Worm (Caenorhabditis elegans) whole organism, young adult: ENCODE data around the gene msp-3.
A peak's percentile ranks its signal among the peaks of the same experiment; 100 is the strongest.

Experiments
- B0035.1 ChIP-seq: sonication (generic microtip); optimal IDR thresholded peaks from 2 replicates; lab custom pipeline; 2016; ENCODE audit warnings: missing genetic modification characterization, mild to moderate bottlenecking, missing compliant biosample characterization, missing genotype, missing genetic modification reagents
- B0336.3 ChIP-seq: fragments of 200-800 bp; sonication (Bioruptor generic); IDR thresholded peaks from 2 replicates; pipeline ENCODE4 v1.3.6; 2022; ENCODE audit warnings: missing genetic modification characterization, missing compliant biosample characterization
- F57A8.1 ChIP-seq: fragments of 200-800 bp; sonication (Bioruptor generic); optimal IDR thresholded peaks from 2 replicates; lab custom pipeline; 2018; ENCODE audit warnings: mild to moderate bottlenecking, missing genetic modification characterization, moderate library complexity, missing compliant biosample characterization
- T26A5.8 ChIP-seq: sonication (generic microtip); optimal IDR thresholded peaks from 2 replicates; lab custom pipeline; 2016; ENCODE audit warnings: missing genetic modification characterization, missing compliant biosample characterization
- Y56A3A.18 ChIP-seq: fragments of 200-800 bp; sonication (Bioruptor generic); IDR thresholded peaks from 2 replicates; pipeline ENCODE4 v1.3.6; 2022; ENCODE audit warnings: missing genetic modification reagents, missing genetic modification characterization, missing compliant biosample characterization
- Y79H2A.3 ChIP-seq: fragments of 200-800 bp; sonication (Bioruptor generic); conservative IDR thresholded peaks from 2 replicates; pipeline ENCODE4 v1.3.6; 2022; ENCODE audit warnings: missing genetic modification reagents, missing genetic modification characterization, missing compliant biosample characterization
- aptf-3 ChIP-seq: fragments of 200-800 bp; sonication (Bioruptor generic); IDR thresholded peaks from 2 replicates; pipeline ENCODE4 v1.3.6; 2022; ENCODE audit warnings: missing genetic modification characterization, missing compliant biosample characterization
- atf-7 ChIP-seq: sonication (generic microtip); optimal IDR thresholded peaks from 2 replicates; lab custom pipeline; 2017; ENCODE audit warnings: mild to moderate bottlenecking, missing genetic modification characterization, missing compliant biosample characterization
- bed-2 ChIP-seq: fragments of 200-800 bp; sonication (Bioruptor generic); IDR thresholded peaks from 2 replicates; pipeline ENCODE4 v1.3.6; 2022; ENCODE audit warnings: missing genetic modification reagents, missing genetic modification characterization, missing compliant biosample characterization
- ccch-3 ChIP-seq: fragments of 200-800 bp; sonication (Bioruptor generic); optimal IDR thresholded peaks from 2 replicates; lab custom pipeline; 2018; ENCODE audit warnings: mild to moderate bottlenecking, missing genetic modification characterization, missing compliant biosample characterization
- ceh-100 ChIP-seq: fragments of 200-800 bp; sonication (Bioruptor generic); IDR thresholded peaks from 2 replicates; pipeline ENCODE4 v1.3.6; 2022; ENCODE audit warnings: missing genetic modification reagents, missing genetic modification characterization, missing compliant biosample characterization
- ceh-40 ChIP-seq: fragments of 200-800 bp; sonication (Bioruptor generic); IDR thresholded peaks from 2 replicates; pipeline ENCODE4 v1.3.6; 2022; ENCODE audit warnings: missing genetic modification characterization, missing compliant biosample characterization
- ceh-58 ChIP-seq: fragments of 200-800 bp; sonication (Bioruptor generic); IDR thresholded peaks from 2 replicates; pipeline ENCODE4 v1.3.6; 2022; ENCODE audit warnings: missing genetic modification characterization, missing compliant biosample characterization
- ceh-79 ChIP-seq: sonication (generic microtip); optimal IDR thresholded peaks from 2 replicates; lab custom pipeline; 2017; ENCODE audit warnings: mild to moderate bottlenecking, missing genetic modification characterization, missing compliant biosample characterization
- gei-17 ChIP-seq: fragments of 200-800 bp; sonication (Bioruptor generic); optimal IDR thresholded peaks from 2 replicates; lab custom pipeline; 2018; ENCODE audit warnings: mild to moderate bottlenecking, missing genetic modification characterization, missing compliant biosample characterization
- hrde-1 ChIP-seq: sonication (generic microtip); optimal IDR thresholded peaks from 2 replicates; lab custom pipeline; 2016; ENCODE audit warnings: missing genetic modification characterization, mild to moderate bottlenecking, missing compliant biosample characterization, moderate library complexity, missing genotype, missing genetic modification reagents, borderline replicate concordance
- lsl-1 ChIP-seq: fragments of 200-800 bp; sonication (Bioruptor generic); optimal IDR thresholded peaks from 2 replicates; lab custom pipeline; 2018; ENCODE audit warnings: mild to moderate bottlenecking, missing genetic modification characterization, moderate library complexity, missing compliant biosample characterization
- madf-3 ChIP-seq: fragments of 200-800 bp; sonication (Bioruptor generic); IDR thresholded peaks from 2 replicates; pipeline ENCODE4 v1.3.6; 2022; ENCODE audit warnings: missing genetic modification reagents, missing genetic modification characterization, missing compliant biosample characterization
- madf-6 ChIP-seq: fragments of 200-800 bp; sonication (Bioruptor generic); IDR thresholded peaks from 2 replicates; pipeline ENCODE4 v1.3.6; 2022; ENCODE audit warnings: missing genetic modification reagents, missing genetic modification characterization, missing compliant biosample characterization
- nhr-80 ChIP-seq: sonication (generic microtip); optimal IDR thresholded peaks from 2 replicates; lab custom pipeline; 2016; ENCODE audit warnings: missing genetic modification characterization, missing compliant biosample characterization
- nhr-90 ChIP-seq: sonication (generic microtip); optimal IDR thresholded peaks from 2 replicates; lab custom pipeline; 2016; ENCODE audit warnings: missing genotype, mild to moderate bottlenecking, missing genetic modification characterization, missing compliant biosample characterization
- snpc-4 ChIP-seq, 5 experiments: fragments of 150-350 bp in 1 of 5; sonication (generic microtip) in 4 of 5; optimal IDR thresholded peaks; 2 replicates each; lab custom pipeline; 2014 to 2018; ENCODE audit warnings: missing genetic modification characterization in 5 of 5, missing biosample characterization in 3 of 5, antibody characterized with exemption in 2 of 5, mild to moderate bottlenecking in 2 of 5, missing compliant biosample characterization in 2 of 5, missing genotype in 2 of 5, moderate library complexity in 2 of 5, missing genetic modification reagents in 1 of 5
- sptf-2 ChIP-seq: fragments of 200-800 bp; sonication (Bioruptor generic); optimal IDR thresholded peaks from 2 replicates; lab custom pipeline; 2018; ENCODE audit warnings: mild to moderate bottlenecking, missing genetic modification characterization, missing compliant biosample characterization
- tlf-1 ChIP-seq: fragments of 200-800 bp; sonication (Bioruptor generic); optimal IDR thresholded peaks from 2 replicates; lab custom pipeline; 2018; ENCODE audit warnings: mild to moderate bottlenecking, missing genetic modification characterization, missing compliant biosample characterization
- zim-3 ChIP-seq: sonication (generic microtip); optimal IDR thresholded peaks from 2 replicates; lab custom pipeline; 2017; ENCODE audit warnings: mild to moderate bottlenecking, missing genetic modification characterization, moderate library complexity, missing compliant biosample characterization
- ztf-25 ChIP-seq: fragments of 200-800 bp; sonication (Bioruptor generic); IDR thresholded peaks from 2 replicates; pipeline ENCODE4 v1.3.6; 2022; ENCODE audit warnings: missing genetic modification reagents, missing genetic modification characterization, missing compliant biosample characterization
- ztf-26 ChIP-seq: sonication (generic microtip); optimal IDR thresholded peaks from 2 replicates; lab custom pipeline; 2017; ENCODE audit warnings: missing genetic modification characterization, missing compliant biosample characterization
- ztf-28 ChIP-seq: fragments of 200-800 bp; sonication (Bioruptor generic); IDR thresholded peaks from 2 replicates; pipeline ENCODE4 v1.3.6; 2022; ENCODE audit warnings: missing genetic modification reagents, missing genetic modification characterization, missing compliant biosample characterization
- ztf-6 ChIP-seq: fragments of 200-800 bp; sonication (Bioruptor generic); IDR thresholded peaks from 2 replicates; pipeline ENCODE4 v1.3.6; 2022; ENCODE audit warnings: missing genetic modification reagents, missing genetic modification characterization, missing compliant biosample characterization

msp-3 gene

ce11 chrII:4779753-4780152 is 6.3 kb downstream of the msp-3 start:
- no peak for TF ChIP-seq ztf-26 (tag; lab: Kevin White, UChicago)
- TF ChIP-seq, all 124 proteins: peak for 0

DNA sequence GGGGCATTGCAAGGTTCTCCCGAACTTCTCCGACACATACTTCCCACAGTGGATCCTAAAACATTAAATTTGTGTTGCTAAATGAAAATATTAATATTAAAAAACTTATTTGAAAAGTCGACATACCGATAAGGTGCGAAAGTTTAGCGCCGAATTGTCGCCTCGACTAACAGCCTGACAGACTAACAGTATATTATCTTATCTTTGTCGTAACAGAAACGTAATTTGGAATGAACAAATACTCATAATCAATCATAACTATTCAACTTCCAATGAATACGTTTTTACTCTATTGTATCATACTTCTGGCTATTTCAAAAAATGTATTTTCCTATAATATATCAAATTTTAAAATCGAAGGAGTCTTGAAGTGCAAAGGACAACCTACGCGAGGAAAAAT is 9.1 kb downstream of the msp-3 start, which contains the start of gene F26G1.11:
Gene F26G1.11, plus strand, starts transcription at position 205 of the 400 bp plus-strand sequence.
- TF ChIP-seq ceh-58: no peak
- TF ChIP-seq nhr-80 (tag; lab: Kevin White, UChicago): peak; percentile 38
- TF ChIP-seq lsl-1 (GFP tag; lab: Kevin White, UChicago): no peak

- no peak for TF ChIP-seq ccch-3 (GFP tag; lab: Kevin White, UChicago)
- TF ChIP-seq ztf-28 (GFP tag; lab: Robert Waterston, UW): no peak
- no peak for TF ChIP-seq B0336.3 (GFP tag; lab: Robert Waterston, UW)
- TF ChIP-seq bed-2 (GFP tag; lab: Robert Waterston, UW): no peak
- no peak for TF ChIP-seq tlf-1 (GFP tag; lab: Kevin White, UChicago)
- TF ChIP-seq ztf-6 (GFP tag; lab: Robert Waterston, UW): no peak
- no peak for TF ChIP-seq ztf-25 (GFP tag; lab: Robert Waterston, UW)
- no peak for TF ChIP-seq T26A5.8
- no peak for TF ChIP-seq ceh-40
- TF ChIP-seq B0035.1 (tag; lab: Kevin White, UChicago): no peak
- TF ChIP-seq snpc-4 (GFP tag; optimal IDR thresholded peaks at IDR 0.05; lab: Kevin White, UChicago): no peak
- TF ChIP-seq snpc-4 (tag; optimal IDR thresholded peaks at IDR 0.05; lab: Kevin White, UChicago): no peak
Observed at ce11 chrII:4775802-4776201, 10.3 kb downstream of the msp-3 start.

ce11 chrII:4773891-4774432 is 12.1 kb downstream of the msp-3 start, which contains the start of the genes F26G1.9 and F26G1.10:
Gene F26G1.9, minus strand, starts transcription at chrII:4773991.
Gene F26G1.10, plus strand, starts transcription at chrII:4774382.
- TF ChIP-seq zim-3 (tag; lab: Kevin White, UChicago) (no peak), nhr-80 (tag; lab: Kevin White, UChicago) (no peak), nhr-90 (tag; lab: Kevin White, UChicago) (no peak), ztf-25 (GFP tag; lab: Robert Waterston, UW) (no peak), Y79H2A.3 (GFP tag; lab: Robert Waterston, UW) (no peak), gei-17 (GFP tag; lab: Kevin White, UChicago) (no peak)

DNA sequence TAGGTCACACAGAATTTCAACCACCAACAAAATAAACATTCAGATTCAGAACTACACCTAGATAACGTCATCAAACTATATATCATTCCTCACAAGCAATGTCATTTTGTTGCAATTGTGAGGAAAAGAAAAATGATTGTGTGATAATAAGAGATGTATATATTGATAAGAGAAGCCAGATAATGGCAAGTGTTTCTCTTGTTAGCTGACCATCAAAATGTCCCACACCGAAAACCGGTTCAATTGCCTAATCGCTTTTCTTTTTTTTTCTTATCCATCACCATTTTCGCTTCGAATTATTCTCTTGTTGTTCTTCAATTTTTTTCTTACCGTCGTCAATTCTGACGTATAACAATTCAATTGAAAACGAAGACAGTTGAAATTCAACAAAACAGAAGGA is 13.6 kb downstream of the msp-3 start:
- TF ChIP-seq ceh-100 (GFP tag; lab: Robert Waterston, UW) (no peak), atf-7 (tag; lab: Kevin White, UChicago) (no peak), gei-17 (GFP tag; lab: Kevin White, UChicago) (no peak), aptf-3 (no peak), ceh-79 (tag; lab: Kevin White, UChicago) (no peak), Y56A3A.18 (no peak), ztf-26 (tag; lab: Kevin White, UChicago) (no peak), hrde-1 (no peak), madf-3 (GFP tag; lab: Robert Waterston, UW) (no peak), F57A8.1 (GFP tag; lab: Kevin White, UChicago) (no peak)
- TF ChIP-seq, all 124 proteins: peak for 0

- TF ChIP-seq sptf-2: no peak
- no peak for TF ChIP-seq madf-6 (GFP tag; lab: Robert Waterston, UW)
Observed at ce11 chrII:4771282-4771681, 14.8 kb downstream of the msp-3 start, which contains the start of gene F26G1.5. Gene F26G1.5, minus strand, starts transcription at chrII:4771382.
